Worm (Caenorhabditis elegans) whole organism, young adult: ENCODE results near the gene R11D1.12.

ENCODE experiments used
- B0019.2 ChIP-seq: fragments of 200-800 bp; sonication (Bioruptor generic); conservative IDR thresholded peaks from 2 replicates; pipeline ENCODE4 v1.3.6; 2022; ENCODE audit warnings: missing genetic modification reagents, missing genetic modification characterization, missing compliant biosample characterization
- B0336.3 ChIP-seq: fragments of 200-800 bp; sonication (Bioruptor generic); IDR thresholded peaks from 2 replicates; pipeline ENCODE4 v1.3.6; 2022; ENCODE audit warnings: missing genetic modification characterization, missing compliant biosample characterization
- F22D6.2 ChIP-seq: sonication (generic microtip); optimal IDR thresholded peaks from 2 replicates; lab custom pipeline; 2016; ENCODE audit warnings: mild to moderate bottlenecking, missing genetic modification characterization, missing compliant biosample characterization
- F33H1.4 ChIP-seq: fragments of 200-800 bp; sonication (Bioruptor generic); IDR thresholded peaks from 2 replicates; pipeline ENCODE4 v1.3.6; 2022; ENCODE audit warnings: missing genetic modification reagents, missing genetic modification characterization, missing compliant biosample characterization
- F39B2.1 ChIP-seq: fragments of 200-800 bp; sonication (Bioruptor generic); IDR thresholded peaks from 2 replicates; pipeline ENCODE4 v1.3.6; 2022; ENCODE audit warnings: missing genetic modification reagents, missing genetic modification characterization, missing compliant biosample characterization
- Y56A3A.18 ChIP-seq: fragments of 200-800 bp; sonication (Bioruptor generic); IDR thresholded peaks from 2 replicates; pipeline ENCODE4 v1.3.6; 2022; ENCODE audit warnings: missing genetic modification reagents, missing genetic modification characterization, missing compliant biosample characterization
- aptf-2 ChIP-seq: fragments of 200-800 bp; sonication (Bioruptor generic); conservative IDR thresholded peaks from 2 replicates; pipeline ENCODE4 v1.3.6; 2022; ENCODE audit warnings: missing genetic modification reagents, missing genetic modification characterization, missing compliant biosample characterization
- attf-3 ChIP-seq: fragments of 200-800 bp; sonication (Bioruptor generic); conservative IDR thresholded peaks from 2 replicates; pipeline ENCODE4 v1.3.6; 2022; ENCODE audit warnings: missing genetic modification reagents, missing genetic modification characterization, missing compliant biosample characterization
- bed-1 ChIP-seq: fragments of 200-800 bp; sonication (Bioruptor generic); IDR thresholded peaks from 2 replicates; pipeline ENCODE4 v1.3.6; 2022; ENCODE audit warnings: missing genetic modification reagents, missing genetic modification characterization, missing compliant biosample characterization
- ccch-3 ChIP-seq: fragments of 200-800 bp; sonication (Bioruptor generic); optimal IDR thresholded peaks from 2 replicates; lab custom pipeline; 2018; ENCODE audit warnings: mild to moderate bottlenecking, missing genetic modification characterization, missing compliant biosample characterization
- cebp-2 ChIP-seq: fragments of 200-800 bp; sonication (Bioruptor generic); IDR thresholded peaks from 2 replicates; pipeline ENCODE4 v1.3.6; 2022; ENCODE audit warnings: missing genetic modification characterization, missing compliant biosample characterization
- ceh-40 ChIP-seq: fragments of 200-800 bp; sonication (Bioruptor generic); IDR thresholded peaks from 2 replicates; pipeline ENCODE4 v1.3.6; 2022; ENCODE audit warnings: missing genetic modification characterization, missing compliant biosample characterization
- ceh-79 ChIP-seq: sonication (generic microtip); optimal IDR thresholded peaks from 2 replicates; lab custom pipeline; 2017; ENCODE audit warnings: mild to moderate bottlenecking, missing genetic modification characterization, missing compliant biosample characterization
- die-1 ChIP-seq: sonication (generic microtip); optimal IDR thresholded peaks from 2 replicates; lab custom pipeline; 2016; ENCODE audit warnings: missing genotype, mild to moderate bottlenecking, missing genetic modification characterization, missing compliant biosample characterization
- dpff-1 ChIP-seq: sonication (generic microtip); optimal IDR thresholded peaks from 2 replicates; lab custom pipeline; 2017; ENCODE audit warnings: mild to moderate bottlenecking, missing genetic modification characterization, missing compliant biosample characterization
- egl-44 ChIP-seq: fragments of 200-800 bp; sonication (Bioruptor generic); IDR thresholded peaks from 2 replicates; pipeline ENCODE4 v1.3.6; 2022; ENCODE audit warnings: missing genetic modification reagents, missing genetic modification characterization, missing compliant biosample characterization
- ets-4 ChIP-seq: fragments of 200-800 bp; sonication (Bioruptor generic); optimal IDR thresholded peaks from 2 replicates; lab custom pipeline; 2018; ENCODE audit warnings: mild to moderate bottlenecking, missing genetic modification characterization, missing compliant biosample characterization
- fkh-3 ChIP-seq: sonication (generic microtip); optimal IDR thresholded peaks from 2 replicates; lab custom pipeline; 2016; ENCODE audit warnings: mild to moderate bottlenecking, missing genetic modification characterization, missing compliant biosample characterization
- gei-17 ChIP-seq: fragments of 200-800 bp; sonication (Bioruptor generic); optimal IDR thresholded peaks from 2 replicates; lab custom pipeline; 2018; ENCODE audit warnings: mild to moderate bottlenecking, missing genetic modification characterization, missing compliant biosample characterization
- hrde-1 ChIP-seq: sonication (generic microtip); optimal IDR thresholded peaks from 2 replicates; lab custom pipeline; 2016; ENCODE audit warnings: missing genetic modification characterization, mild to moderate bottlenecking, missing compliant biosample characterization, moderate library complexity, missing genotype, missing genetic modification reagents, borderline replicate concordance
- lag-1 ChIP-seq: fragments of 200-800 bp; sonication (Bioruptor generic); IDR thresholded peaks from 2 replicates; pipeline ENCODE4 v1.3.6; 2022; ENCODE audit warnings: missing genetic modification reagents, missing genetic modification characterization, missing compliant biosample characterization
- let-607 ChIP-seq, 2 experiments: fragments of 200-800 bp in 1 of 2; sonication (Bioruptor generic) in 1 of 2; sonication (generic microtip) in 1 of 2; optimal IDR thresholded peaks; 2 replicates each; lab custom pipeline; 2016 to 2018; ENCODE audit warnings: mild to moderate bottlenecking in 2 of 2, missing compliant biosample characterization in 2 of 2, missing genetic modification characterization in 2 of 2, moderate library complexity in 2 of 2, missing genotype in 1 of 2
- lin-35 ChIP-seq, 3 experiments: fragments of 150-350 bp in 2 of 3; sonication (generic microtip) in 1 of 3; optimal IDR thresholded peaks; 2 replicates each; lab custom pipeline; 2014 to 2018; ENCODE audit warnings: missing biosample characterization in 3 of 3, missing genetic modification characterization in 3 of 3, missing genetic modification reagents in 3 of 3
- lir-1 ChIP-seq: fragments of 200-800 bp; sonication (Bioruptor generic); conservative IDR thresholded peaks from 2 replicates; pipeline ENCODE4 v1.3.6; 2022; ENCODE audit warnings: missing genetic modification reagents, missing genetic modification characterization, missing compliant biosample characterization
- madf-8 ChIP-seq: fragments of 200-800 bp; sonication (Bioruptor generic); conservative IDR thresholded peaks from 2 replicates; pipeline ENCODE4 v1.3.6; 2022; ENCODE audit warnings: missing genetic modification reagents, missing genetic modification characterization, missing compliant biosample characterization
- nfyb-1 ChIP-seq: fragments of 200-800 bp; sonication (Bioruptor generic); IDR thresholded peaks from 2 replicates; pipeline ENCODE4 v1.3.6; 2022; ENCODE audit warnings: missing genetic modification reagents, missing genetic modification characterization, missing compliant biosample characterization
- rpc-1 ChIP-seq, 2 experiments: fragments of 150-350 bp in 1 of 2; sonication (generic microtip) in 1 of 2; optimal IDR thresholded peaks; 2 replicates each; lab custom pipeline; 2014 to 2018; ENCODE audit warnings: missing biosample characterization in 1 of 2, missing genetic modification characterization in 1 of 2, missing genetic modification reagents in 1 of 2, missing genotype in 1 of 2
- snpc-4 ChIP-seq, 5 experiments: fragments of 150-350 bp in 1 of 5; sonication (generic microtip) in 4 of 5; optimal IDR thresholded peaks; 2 replicates each; lab custom pipeline; 2014 to 2018; ENCODE audit warnings: missing genetic modification characterization in 5 of 5, missing biosample characterization in 3 of 5, antibody characterized with exemption in 2 of 5, mild to moderate bottlenecking in 2 of 5, missing compliant biosample characterization in 2 of 5, missing genotype in 2 of 5, moderate library complexity in 2 of 5, missing genetic modification reagents in 1 of 5
- tlf-1 ChIP-seq: fragments of 200-800 bp; sonication (Bioruptor generic); optimal IDR thresholded peaks from 2 replicates; lab custom pipeline; 2018; ENCODE audit warnings: mild to moderate bottlenecking, missing genetic modification characterization, missing compliant biosample characterization
- ztf-18 ChIP-seq: sonication (generic microtip); optimal IDR thresholded peaks from 2 replicates; lab custom pipeline; 2016; ENCODE audit warnings: missing genotype, mild to moderate bottlenecking, missing genetic modification characterization, missing compliant biosample characterization
- ztf-25 ChIP-seq: fragments of 200-800 bp; sonication (Bioruptor generic); IDR thresholded peaks from 2 replicates; pipeline ENCODE4 v1.3.6; 2022; ENCODE audit warnings: missing genetic modification reagents, missing genetic modification characterization, missing compliant biosample characterization

Gene R11D1.12

DNA sequence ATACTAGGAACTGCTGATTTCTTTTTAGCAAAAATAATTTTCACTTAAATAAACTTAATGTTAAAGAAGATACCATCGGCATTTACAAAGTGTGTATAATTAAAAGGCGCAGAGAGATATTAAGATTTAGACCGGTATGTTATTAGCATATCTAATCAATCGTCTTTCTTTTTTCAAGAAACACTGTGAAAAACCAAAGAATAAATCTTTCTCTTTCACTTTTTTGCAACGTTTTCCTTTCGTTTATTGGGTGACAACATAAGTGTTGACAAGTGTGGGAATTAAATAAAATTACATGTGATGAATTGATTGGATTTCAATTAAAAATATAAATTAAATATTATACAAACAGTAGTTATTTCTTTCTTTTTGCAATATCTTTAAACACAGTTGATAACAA is 26.6 kb upstream of the R11D1.12 start, which contains the start of gene C15C8.8:
Gene C15C8.8, minus strand, starts transcription at position 101 of the 400 bp plus-strand sequence.
- TF ChIP-seq bed-1 (GFP tag; lab: Robert Waterston, UW) (no peak), let-607 (tag; optimal IDR thresholded peaks at IDR 0.05; lab: Kevin White, UChicago) (no peak), hrde-1 (tag; lab: Kevin White, UChicago) (no peak), lag-1 (GFP tag; lab: Robert Waterston, UW) (no peak), rpc-1 (optimal IDR thresholded peaks at IDR 0.05; lab: Kevin White, UChicago) (no peak), rpc-1 (tag; optimal IDR thresholded peaks at IDR 0.05; lab: Kevin White, UChicago) (no peak), die-1 (no peak), dpff-1 (tag; lab: Kevin White, UChicago) (no peak), lin-35 (GFP tag; optimal IDR thresholded peaks at IDR 0.05; lab: Kevin White, UChicago) (no peak), ztf-25 (GFP tag; lab: Robert Waterston, UW) (no peak), snpc-4 (GFP tag; optimal IDR thresholded peaks at IDR 0.05; lab: Kevin White, UChicago) (no peak), snpc-4 (tag; optimal IDR thresholded peaks at IDR 0.05; lab: Kevin White, UChicago) (no peak), B0336.3 (GFP tag; lab: Robert Waterston, UW) (no peak)

DNA sequence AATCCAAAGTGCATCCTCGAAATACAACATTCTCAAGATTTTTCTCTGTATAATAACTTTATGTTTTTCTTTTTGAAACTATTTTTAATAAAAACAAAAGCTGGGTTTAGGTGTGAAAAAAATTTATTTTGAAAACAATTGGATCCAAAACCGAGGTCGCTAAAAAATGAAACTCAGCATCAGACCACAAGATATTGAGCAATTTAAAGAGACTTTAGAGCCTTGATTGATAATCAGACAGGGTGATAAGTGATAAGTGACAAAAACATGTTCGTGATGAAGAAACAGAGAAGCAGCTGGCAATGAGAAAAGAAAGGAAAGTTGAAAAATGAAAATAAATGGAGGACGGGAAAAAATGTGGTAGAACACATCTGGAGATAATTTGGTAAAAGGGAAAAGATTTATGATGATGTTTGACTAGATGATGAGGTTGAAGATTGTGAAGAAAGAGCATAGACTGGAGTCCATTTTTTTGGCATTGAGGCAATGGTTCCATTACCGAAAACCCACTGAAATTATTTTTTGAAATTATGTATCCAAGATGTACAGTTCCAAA is 25.8 kb upstream of the R11D1.12 start, which contains the start of gene C15C8.6:
Gene C15C8.6, minus strand, starts transcription at position 51 of the 556 bp plus-strand sequence.
- TF ChIP-seq F39B2.1 (GFP tag; lab: Robert Waterston, UW) (no peak), ets-4 (GFP tag; lab: Kevin White, UChicago) (no peak)
- TF ChIP-seq, all 124 proteins: peak for 0

DNA sequence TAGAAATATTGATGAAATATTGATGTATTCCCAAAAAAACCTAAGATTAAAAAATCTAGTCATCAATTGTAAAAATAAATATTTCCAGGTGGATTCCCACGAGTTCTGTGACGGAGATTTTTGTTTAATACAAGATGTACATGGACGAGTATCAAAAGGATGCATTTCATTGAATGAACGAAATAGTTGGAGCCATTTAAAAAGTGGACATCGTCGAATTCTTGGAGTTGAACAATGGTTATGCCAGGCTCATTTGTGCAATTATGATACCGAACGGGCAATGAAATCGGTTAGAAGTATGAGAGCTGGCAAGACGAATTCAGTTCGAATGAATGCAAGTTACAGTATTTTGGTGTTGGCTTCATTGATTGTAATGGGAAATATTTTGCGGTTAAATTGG is 23.8 kb upstream of the R11D1.12 start:
- TF ChIP-seq cebp-2 (GFP tag; lab: Robert Waterston, UW) (no peak), ets-4 (GFP tag; lab: Kevin White, UChicago) (no peak)

DNA sequence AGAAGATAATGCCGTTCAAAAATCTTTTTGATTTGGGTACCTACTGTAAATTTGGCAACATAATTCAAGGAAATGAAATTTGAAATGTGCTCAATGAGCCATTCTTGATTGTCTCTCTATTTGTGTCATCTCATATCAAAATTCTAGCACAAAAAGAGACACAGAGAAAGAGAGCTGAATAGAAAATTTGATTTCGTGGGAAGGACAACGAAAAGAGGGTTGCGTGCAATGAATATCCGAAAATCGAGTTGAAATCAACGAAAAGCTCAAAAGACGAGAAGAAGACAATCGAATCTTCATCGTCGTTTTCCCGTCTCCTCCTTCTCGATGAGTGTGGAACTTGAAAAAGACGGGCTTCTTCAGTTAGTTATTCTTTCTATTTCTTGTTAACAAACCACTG is 22.1 kb upstream of the R11D1.12 start, which contains the start of gene C15C8.5:
Gene C15C8.5, plus strand, starts transcription at position 152 of the 400 bp plus-strand sequence.
- TF ChIP-seq attf-3 (GFP tag; lab: Robert Waterston, UW) = no peak
- no peak for TF ChIP-seq ceh-79
- TF ChIP-seq tlf-1 (GFP tag; lab: Kevin White, UChicago) = no peak
- no peak for TF ChIP-seq nfyb-1 (GFP tag; lab: Robert Waterston, UW)
- no peak for TF ChIP-seq aptf-2 (GFP tag; lab: Robert Waterston, UW)
- no peak for TF ChIP-seq F22D6.2 (tag; lab: Kevin White, UChicago)
- TF ChIP-seq ztf-18 (tag; lab: Kevin White, UChicago) = no peak
- TF ChIP-seq gei-17 = no peak
- no peak for TF ChIP-seq egl-44 (GFP tag; lab: Robert Waterston, UW)
- TF ChIP-seq B0019.2 (GFP tag; lab: Robert Waterston, UW) = no peak
- no peak for TF ChIP-seq fkh-3 (tag; lab: Kevin White, UChicago)
- no peak for TF ChIP-seq madf-8 (GFP tag; lab: Robert Waterston, UW)
- no peak for TF ChIP-seq ccch-3 (GFP tag; lab: Kevin White, UChicago)
- no peak for TF ChIP-seq lir-1 (GFP tag; lab: Robert Waterston, UW)
- TF ChIP-seq ceh-40 (GFP tag; lab: Robert Waterston, UW) = no peak
- TF ChIP-seq Y56A3A.18 (GFP tag; lab: Robert Waterston, UW) = no peak
- no peak for TF ChIP-seq F33H1.4
